Fruit fly (Drosophila melanogaster) whole organism, pupa: ENCODE results near the gene mRpS23.

ENCODE experiments used
- CG13204 ChIP-seq: fragments of 200-800 bp; sonication (Bioruptor generic); optimal IDR thresholded peaks from 2 replicates; lab custom pipeline; 2018; ENCODE audit warnings: missing biosample characterization, mild to moderate bottlenecking, missing genetic modification characterization, moderate library complexity
- CG14655 ChIP-seq: fragments of 200-800 bp; sonication (Bioruptor generic); optimal IDR thresholded peaks from 3 replicates; lab custom pipeline; 2017; ENCODE audit warnings: mild to moderate bottlenecking, missing biosample characterization, missing genetic modification reagents, missing genetic modification characterization
- CG15710 ChIP-seq: fragments of 200-800 bp; sonication (Bioruptor generic); optimal IDR thresholded peaks from 2 replicates; lab custom pipeline; 2018; ENCODE audit warnings: missing biosample characterization, mild to moderate bottlenecking, missing genetic modification characterization, moderate library complexity
- CG17806 ChIP-seq: fragments of 200-800 bp; sonication (Bioruptor generic); optimal IDR thresholded peaks from 2 replicates; lab custom pipeline; 2018; ENCODE audit warnings: missing biosample characterization, mild to moderate bottlenecking, missing genetic modification characterization, moderate library complexity
- CG32121 ChIP-seq: fragments of 200-800 bp; sonication (Bioruptor generic); IDR thresholded peaks from 2 replicates; pipeline ENCODE4 v1.3.6; 2022; ENCODE audit warnings: missing biosample characterization, missing genetic modification characterization
- CG34367 ChIP-seq: fragments of 200-800 bp; sonication (Bioruptor generic); optimal IDR thresholded peaks from 2 replicates; lab custom pipeline; 2018; ENCODE audit warnings: missing biosample characterization, mild to moderate bottlenecking, missing genetic modification characterization
- CG9948 ChIP-seq: fragments of 200-800 bp; sonication (Bioruptor generic); optimal IDR thresholded peaks from 2 replicates; lab custom pipeline; 2018; ENCODE audit warnings: missing biosample characterization, mild to moderate bottlenecking, missing genetic modification characterization, moderate library complexity
- D1 ChIP-seq: fragments of 200-800 bp; sonication (Bioruptor generic); optimal IDR thresholded peaks from 2 replicates; lab custom pipeline; 2018; ENCODE audit warnings: missing biosample characterization, mild to moderate bottlenecking, missing genetic modification characterization, moderate library complexity
- EcR ChIP-seq: fragments of 200-800 bp; sonication (Bioruptor generic); optimal IDR thresholded peaks from 3 replicates; lab custom pipeline; 2019; ENCODE audit warnings: missing biosample characterization, missing genetic modification characterization, mild to moderate bottlenecking, moderate library complexity, missing genetic modification reagents
- Ets98B ChIP-seq: fragments of 200-800 bp; sonication (Bioruptor generic); IDR thresholded peaks from 2 replicates; pipeline ENCODE4 v1.3.6; 2022; ENCODE audit warnings: missing biosample characterization, missing genetic modification characterization
- Pif1A ChIP-seq: fragments of 200-800 bp; sonication (Bioruptor generic); optimal IDR thresholded peaks from 3 replicates; lab custom pipeline; 2016; ENCODE audit warnings: missing biosample characterization, missing genetic modification characterization

DNA sequence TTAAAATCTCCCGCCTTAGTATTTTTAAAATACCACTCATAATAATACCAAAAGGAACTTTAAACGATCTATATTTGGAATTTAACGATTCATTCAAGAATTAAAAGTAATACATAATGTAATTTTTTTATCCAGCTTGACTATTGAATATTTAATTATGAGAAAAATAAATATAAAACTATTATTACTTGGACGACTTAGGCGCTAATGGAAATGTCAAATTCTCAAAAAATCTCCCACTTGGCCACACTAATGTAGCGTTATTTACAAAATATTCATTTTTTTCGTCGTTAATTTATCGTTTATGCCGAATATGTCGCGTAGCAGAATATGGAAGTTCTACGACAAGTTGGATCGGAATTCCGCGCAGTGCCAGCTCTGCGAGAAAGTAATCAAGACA, 44.2 kb downstream of the mRpS23 start, which contains the start of gene CG16863:
- TF ChIP-seq D1, result no peak
- TF ChIP-seq CG32121, result no peak
- no peak for TF ChIP-seq CG15710 (tag; lab: Kevin White, UChicago)
- TF ChIP-seq Ets98B, result no peak
- TF ChIP-seq CG34367 (tag; lab: Kevin White, UChicago), result no peak
- no peak for TF ChIP-seq EcR (GFP tag; lab: Kevin White, UChicago)
- TF ChIP-seq CG14655 (GFP tag; lab: Kevin White, UChicago), result no peak
- TF ChIP-seq CG17806 (tag; lab: Kevin White, UChicago), result no peak
- no peak for TF ChIP-seq Pif1A (GFP tag; lab: Kevin White, UChicago)
- TF ChIP-seq CG13204 (GFP tag; lab: Kevin White, UChicago), result no peak
- TF ChIP-seq CG9948 (tag; lab: Kevin White, UChicago), result no peak
